Worm (Caenorhabditis elegans) whole organism, young adult: Measurements from ENCODE around the gene R12C12.7.

Experiments
- C06A6.2 ChIP-seq: fragments of 200-800 bp; sonication (Bioruptor generic); conservative IDR thresholded peaks from 2 replicates; pipeline ENCODE4 v1.3.6; 2022; ENCODE audit warnings: missing genetic modification characterization, missing compliant biosample characterization
- C17E4.6 ChIP-seq: fragments of 200-800 bp; sonication (Bioruptor generic); IDR thresholded peaks from 2 replicates; pipeline ENCODE4 v1.3.6; 2022; ENCODE audit warnings: missing genetic modification reagents, missing genetic modification characterization, missing compliant biosample characterization
- D2030.7 ChIP-seq: fragments of 200-800 bp; sonication (Bioruptor generic); IDR thresholded peaks from 2 replicates; pipeline ENCODE4 v1.3.6; 2022; ENCODE audit warnings: missing genetic modification reagents, missing genetic modification characterization, missing compliant biosample characterization
- F37B4.10 ChIP-seq: fragments of 200-800 bp; sonication (Bioruptor generic); IDR thresholded peaks from 2 replicates; pipeline ENCODE4 v1.3.6; 2022; ENCODE audit warnings: missing genetic modification characterization, missing compliant biosample characterization
- F39B2.1 ChIP-seq: fragments of 200-800 bp; sonication (Bioruptor generic); IDR thresholded peaks from 2 replicates; pipeline ENCODE4 v1.3.6; 2022; ENCODE audit warnings: missing genetic modification reagents, missing genetic modification characterization, missing compliant biosample characterization
- F52B5.7 ChIP-seq: sonication (generic microtip); optimal IDR thresholded peaks from 2 replicates; lab custom pipeline; 2016; ENCODE audit warnings: mild to moderate bottlenecking, missing genetic modification characterization, missing compliant biosample characterization
- Y53F4B.3 ChIP-seq: fragments of 200-800 bp; sonication (Bioruptor generic); IDR thresholded peaks from 2 replicates; pipeline ENCODE4 v1.3.6; 2022; ENCODE audit warnings: missing genetic modification reagents, missing genetic modification characterization, missing compliant biosample characterization
- Y56A3A.18 ChIP-seq: fragments of 200-800 bp; sonication (Bioruptor generic); IDR thresholded peaks from 2 replicates; pipeline ENCODE4 v1.3.6; 2022; ENCODE audit warnings: missing genetic modification reagents, missing genetic modification characterization, missing compliant biosample characterization
- aptf-2 ChIP-seq: fragments of 200-800 bp; sonication (Bioruptor generic); conservative IDR thresholded peaks from 2 replicates; pipeline ENCODE4 v1.3.6; 2022; ENCODE audit warnings: missing genetic modification reagents, missing genetic modification characterization, missing compliant biosample characterization
- attf-6 ChIP-seq: fragments of 200-800 bp; sonication (Bioruptor generic); IDR thresholded peaks from 2 replicates; pipeline ENCODE4 v1.3.6; 2022; ENCODE audit warnings: missing genetic modification reagents, missing genetic modification characterization, missing compliant biosample characterization
- ceh-40 ChIP-seq: fragments of 200-800 bp; sonication (Bioruptor generic); IDR thresholded peaks from 2 replicates; pipeline ENCODE4 v1.3.6; 2022; ENCODE audit warnings: missing genetic modification characterization, missing compliant biosample characterization
- ceh-79 ChIP-seq: sonication (generic microtip); optimal IDR thresholded peaks from 2 replicates; lab custom pipeline; 2017; ENCODE audit warnings: mild to moderate bottlenecking, missing genetic modification characterization, missing compliant biosample characterization
- dox-1 ChIP-seq: fragments of 200-800 bp; sonication (Bioruptor generic); IDR thresholded peaks from 2 replicates; pipeline ENCODE4 v1.3.6; 2022; ENCODE audit warnings: missing genetic modification reagents, missing genetic modification characterization, missing compliant biosample characterization
- egl-18 ChIP-seq: fragments of 200-800 bp; sonication (Bioruptor generic); IDR thresholded peaks from 2 replicates; pipeline ENCODE4 v1.3.6; 2022; ENCODE audit warnings: missing genetic modification reagents, missing genetic modification characterization, missing compliant biosample characterization
- egl-44 ChIP-seq: fragments of 200-800 bp; sonication (Bioruptor generic); IDR thresholded peaks from 2 replicates; pipeline ENCODE4 v1.3.6; 2022; ENCODE audit warnings: missing genetic modification reagents, missing genetic modification characterization, missing compliant biosample characterization
- fkh-3 ChIP-seq: sonication (generic microtip); optimal IDR thresholded peaks from 2 replicates; lab custom pipeline; 2016; ENCODE audit warnings: mild to moderate bottlenecking, missing genetic modification characterization, missing compliant biosample characterization
- gei-17 ChIP-seq: fragments of 200-800 bp; sonication (Bioruptor generic); optimal IDR thresholded peaks from 2 replicates; lab custom pipeline; 2018; ENCODE audit warnings: mild to moderate bottlenecking, missing genetic modification characterization, missing compliant biosample characterization
- hlh-26 ChIP-seq: fragments of 200-800 bp; sonication (Bioruptor generic); conservative IDR thresholded peaks from 2 replicates; pipeline ENCODE4 v1.3.6; 2022; ENCODE audit warnings: missing genetic modification reagents, missing genetic modification characterization, missing compliant biosample characterization
- hmg-20 ChIP-seq: fragments of 200-800 bp; sonication (Bioruptor generic); IDR thresholded peaks from 2 replicates; pipeline ENCODE4 v1.3.6; 2022; ENCODE audit warnings: missing genetic modification reagents, missing genetic modification characterization, missing compliant biosample characterization
- lin-35 ChIP-seq, 3 experiments: fragments of 150-350 bp in 2 of 3; sonication (generic microtip) in 1 of 3; optimal IDR thresholded peaks; 2 replicates each; lab custom pipeline; 2014 to 2018; ENCODE audit warnings: missing biosample characterization in 3 of 3, missing genetic modification characterization in 3 of 3, missing genetic modification reagents in 3 of 3
- lsl-1 ChIP-seq: fragments of 200-800 bp; sonication (Bioruptor generic); optimal IDR thresholded peaks from 2 replicates; lab custom pipeline; 2018; ENCODE audit warnings: mild to moderate bottlenecking, missing genetic modification characterization, moderate library complexity, missing compliant biosample characterization
- lsy-27 ChIP-seq: sonication (generic microtip); optimal IDR thresholded peaks from 2 replicates; lab custom pipeline; 2017; ENCODE audit warnings: missing genetic modification characterization, mild to moderate bottlenecking, missing compliant biosample characterization, antibody characterized with exemption, missing genotype, borderline replicate concordance; ENCODE audit not compliant: insufficient read depth
- madf-3 ChIP-seq: fragments of 200-800 bp; sonication (Bioruptor generic); IDR thresholded peaks from 2 replicates; pipeline ENCODE4 v1.3.6; 2022; ENCODE audit warnings: missing genetic modification reagents, missing genetic modification characterization, missing compliant biosample characterization
- madf-6 ChIP-seq: fragments of 200-800 bp; sonication (Bioruptor generic); IDR thresholded peaks from 2 replicates; pipeline ENCODE4 v1.3.6; 2022; ENCODE audit warnings: missing genetic modification reagents, missing genetic modification characterization, missing compliant biosample characterization
- mel-28 ChIP-seq: sonication (generic microtip); optimal IDR thresholded peaks from 2 replicates; lab custom pipeline; 2016; ENCODE audit warnings: borderline replicate concordance, mild to moderate bottlenecking, missing genetic modification characterization, missing compliant biosample characterization
- mes-4 ChIP-seq: sonication (generic microtip); optimal IDR thresholded peaks from 2 replicates; lab custom pipeline; 2016; ENCODE audit warnings: missing genotype, missing genetic modification characterization, missing compliant biosample characterization
- nfya-2 ChIP-seq: fragments of 200-800 bp; sonication (Bioruptor generic); IDR thresholded peaks from 2 replicates; pipeline ENCODE4 v1.3.6; 2022; ENCODE audit warnings: missing genetic modification reagents, missing genetic modification characterization, missing compliant biosample characterization
- nfyb-1 ChIP-seq: fragments of 200-800 bp; sonication (Bioruptor generic); IDR thresholded peaks from 2 replicates; pipeline ENCODE4 v1.3.6; 2022; ENCODE audit warnings: missing genetic modification reagents, missing genetic modification characterization, missing compliant biosample characterization
- nhr-120 ChIP-seq: fragments of 200-800 bp; sonication (Bioruptor generic); IDR thresholded peaks from 2 replicates; pipeline ENCODE4 v1.3.6; 2022; ENCODE audit warnings: missing genetic modification characterization, missing compliant biosample characterization
- pha-4 ChIP-seq: fragments of 150-350 bp; sonication (generic microtip); optimal IDR thresholded peaks from 2 replicates; lab custom pipeline; 2014; ENCODE audit warnings: missing biosample characterization, missing genetic modification reagents, missing genetic modification characterization
- rpc-1 ChIP-seq, 2 experiments: fragments of 150-350 bp in 1 of 2; sonication (generic microtip) in 1 of 2; optimal IDR thresholded peaks; 2 replicates each; lab custom pipeline; 2014 to 2018; ENCODE audit warnings: missing biosample characterization in 1 of 2, missing genetic modification characterization in 1 of 2, missing genetic modification reagents in 1 of 2, missing genotype in 1 of 2
- sea-2 ChIP-seq: fragments of 200-800 bp; sonication (Bioruptor generic); IDR thresholded peaks from 2 replicates; pipeline ENCODE4 v1.3.6; 2022; ENCODE audit warnings: missing genetic modification characterization, missing compliant biosample characterization
- snpc-1.1 ChIP-seq: sonication (generic microtip); optimal IDR thresholded peaks from 2 replicates; lab custom pipeline; 2017; ENCODE audit warnings: missing genetic modification characterization, mild to moderate bottlenecking, missing compliant biosample characterization, antibody characterized with exemption, moderate library complexity, missing genotype, missing genetic modification reagents; ENCODE audit not compliant: insufficient read depth
- snpc-1.3 ChIP-seq: sonication (generic microtip); optimal IDR thresholded peaks from 2 replicates; lab custom pipeline; 2017; ENCODE audit warnings: missing genetic modification characterization, mild to moderate bottlenecking, missing compliant biosample characterization, antibody characterized with exemption, moderate library complexity, missing genotype, missing genetic modification reagents; ENCODE audit not compliant: insufficient read depth
- snpc-4 ChIP-seq, 5 experiments: fragments of 150-350 bp in 1 of 5; sonication (generic microtip) in 4 of 5; optimal IDR thresholded peaks; 2 replicates each; lab custom pipeline; 2014 to 2018; ENCODE audit warnings: missing genetic modification characterization in 5 of 5, missing biosample characterization in 3 of 5, antibody characterized with exemption in 2 of 5, mild to moderate bottlenecking in 2 of 5, missing compliant biosample characterization in 2 of 5, missing genotype in 2 of 5, moderate library complexity in 2 of 5, missing genetic modification reagents in 1 of 5
- tbp1 ChIP-seq: fragments of 200-800 bp; sonication (Bioruptor generic); optimal IDR thresholded peaks from 2 replicates; lab custom pipeline; 2018; ENCODE audit warnings: mild to moderate bottlenecking, missing genetic modification characterization, missing compliant biosample characterization
- tbx-9 ChIP-seq: sonication (generic microtip); optimal IDR thresholded peaks from 2 replicates; lab custom pipeline; 2016; ENCODE audit warnings: borderline replicate concordance, missing genetic modification characterization, inconsistent platforms, missing compliant biosample characterization
- unc-130 ChIP-seq: sonication (generic microtip); optimal IDR thresholded peaks from 2 replicates; lab custom pipeline; 2016; ENCODE audit warnings: missing genetic modification reagents, missing genetic modification characterization, missing compliant biosample characterization
- xnd-1 ChIP-seq: sonication (generic microtip); optimal IDR thresholded peaks from 2 replicates; lab custom pipeline; 2016; ENCODE audit warnings: missing genotype, missing genetic modification reagents, missing genetic modification characterization, missing compliant biosample characterization
- zim-3 ChIP-seq: sonication (generic microtip); optimal IDR thresholded peaks from 2 replicates; lab custom pipeline; 2017; ENCODE audit warnings: mild to moderate bottlenecking, missing genetic modification characterization, moderate library complexity, missing compliant biosample characterization
- ztf-25 ChIP-seq: fragments of 200-800 bp; sonication (Bioruptor generic); IDR thresholded peaks from 2 replicates; pipeline ENCODE4 v1.3.6; 2022; ENCODE audit warnings: missing genetic modification reagents, missing genetic modification characterization, missing compliant biosample characterization

R12C12.7 gene

ce11 chrII:6080743-6081142 lies 25.0 kb upstream of the R12C12.7 start, which contains the start of gene fbf-1:
TSS of gene fbf-1 (minus strand) at chrII:6080843.
- TF ChIP-seq nfya-2 (no peak), lsl-1 (peak; percentile 43)
- TF ChIP-seq, all 124 proteins: peak for 1

ce11 chrII:6077604-6078003 lies 21.8 kb upstream of the R12C12.7 start, which contains the start of gene H12I13.6:
TSS of gene H12I13.6 (plus strand) at chrII:6077904.
- TF ChIP-seq madf-3 (GFP tag; lab: Robert Waterston, UW) (no peak), D2030.7 (GFP tag; lab: Robert Waterston, UW) (no peak), snpc-1.1 (tag; lab: Kevin White, UChicago) (no peak), dox-1 (GFP tag; lab: Robert Waterston, UW) (no peak), rpc-1 (optimal IDR thresholded peaks at IDR 0.05; lab: Kevin White, UChicago) (no peak), rpc-1 (tag; optimal IDR thresholded peaks at IDR 0.05; lab: Kevin White, UChicago) (no peak), lin-35 (GFP tag; optimal IDR thresholded peaks at IDR 0.05; lab: Kevin White, UChicago) (no peak)
- TF ChIP-seq, all 124 proteins: peak for 0

ce11 chrII:6067066-6067465 lies 11.3 kb upstream of the R12C12.7 start, which contains the start of gene H12I13.1:
TSS of gene H12I13.1 (minus strand) at chrII:6067166.
- TF ChIP-seq zim-3 (tag; lab: Kevin White, UChicago) (no peak), attf-6 (GFP tag; lab: Robert Waterston, UW) (no peak), ztf-25 (GFP tag; lab: Robert Waterston, UW) (no peak), aptf-2 (GFP tag; lab: Robert Waterston, UW) (no peak), pha-4 (tag; lab: Kevin White, UChicago) (no peak), sea-2 (GFP tag; lab: Robert Waterston, UW) (no peak), F52B5.7 (tag; lab: Kevin White, UChicago) (no peak), snpc-1.3 (tag; lab: Kevin White, UChicago) (no peak), egl-44 (GFP tag; lab: Robert Waterston, UW) (no peak), mes-4 (tag; lab: Kevin White, UChicago) (no peak), nfyb-1 (GFP tag; lab: Robert Waterston, UW) (no peak), hmg-20 (no peak), mel-28 (tag; lab: Kevin White, UChicago) (no peak), snpc-4 (GFP tag; optimal IDR thresholded peaks at IDR 0.05; lab: Kevin White, UChicago) (no peak), snpc-4 (tag; optimal IDR thresholded peaks at IDR 0.05; lab: Kevin White, UChicago) (no peak), C17E4.6 (no peak), tbp1 (GFP tag; lab: Kevin White, UChicago) (no peak)

- TF ChIP-seq lsy-27 (tag; lab: Kevin White, UChicago) (no peak), F39B2.1 (GFP tag; lab: Robert Waterston, UW) (no peak), attf-6 (GFP tag; lab: Robert Waterston, UW) (no peak), unc-130 (peak; percentile 69), xnd-1 (no peak), D2030.7 (GFP tag; lab: Robert Waterston, UW) (peak; percentile 40; the same call in 1 of the 2 replicates), egl-18 (GFP tag; lab: Robert Waterston, UW) (no peak), snpc-4 (GFP tag; optimal IDR thresholded peaks at IDR 0.05; lab: Kevin White, UChicago) (no peak), snpc-4 (tag; optimal IDR thresholded peaks at IDR 0.05; lab: Kevin White, UChicago) (peak in 2 of 4 experiments; percentile 33 to 60), nhr-120 (GFP tag; lab: Robert Waterston, UW) (no peak), madf-6 (GFP tag; lab: Robert Waterston, UW) (peak; percentile 75), Y56A3A.18 (GFP tag; lab: Robert Waterston, UW) (no peak), ceh-40 (GFP tag; lab: Robert Waterston, UW) (no peak), gei-17 (GFP tag; lab: Kevin White, UChicago) (no peak), C06A6.2 (GFP tag; lab: Robert Waterston, UW) (no peak), madf-3 (GFP tag; lab: Robert Waterston, UW) (no peak), dox-1 (GFP tag; lab: Robert Waterston, UW) (peak; percentile 51; the same call in 1 of the 2 replicates), F37B4.10 (GFP tag; lab: Robert Waterston, UW) (no peak), fkh-3 (tag; lab: Kevin White, UChicago) (no peak), ceh-79 (tag; lab: Kevin White, UChicago) (no peak), tbx-9 (tag; lab: Kevin White, UChicago) (no peak), Y53F4B.3 (no peak), hlh-26 (no peak)
Observed at ce11 chrII:6061495-6061894, 5.7 kb upstream of the R12C12.7 start.
